Worm (Caenorhabditis elegans): ENCODE results near the gene H06A10.1.

H06A10.1 gene

DNA sequence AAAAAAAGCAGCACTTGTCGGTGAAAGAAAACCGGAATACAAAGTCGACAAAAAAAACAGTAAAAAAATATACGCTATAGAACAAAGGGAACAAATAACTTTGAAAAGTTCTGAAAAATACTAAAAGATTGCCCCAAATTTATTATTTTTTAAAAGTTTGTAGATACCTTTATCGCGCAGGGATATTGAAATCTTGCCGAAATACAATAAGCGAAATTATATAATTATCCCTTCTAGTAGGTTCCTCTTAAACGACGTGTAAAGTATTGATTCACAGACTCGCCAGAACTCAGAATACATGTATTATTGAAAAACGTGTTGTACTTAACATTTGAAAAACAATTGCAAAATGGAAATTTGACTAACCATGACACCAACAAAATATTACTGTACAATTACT lies 7.1 kb downstream of the H06A10.1 start (continued):
- TF ChIP-seq pbrm-1 (GFP tag; IDR thresholded peaks at IDR 0.05) = peak; percentile 66
- peak; percentile 67 for TF ChIP-seq B0035.1 (tag; optimal IDR thresholded peaks at IDR 0.05)
- peak; percentile 60 for TF ChIP-seq lin-54 (GFP tag; optimal IDR thresholded peaks at IDR 0.05)
- peak; percentile 55 for TF ChIP-seq nhr-80 (tag; optimal IDR thresholded peaks at IDR 0.05)
- no peak for TF ChIP-seq snpc-1.3 (tag; optimal IDR thresholded peaks at IDR 0.05; ENCODE audit: insufficient read depth)
- peak; percentile 34 for TF ChIP-seq F10E7.11 (tag; optimal IDR thresholded peaks at IDR 0.05)
- TF ChIP-seq repo-1 (tag; optimal IDR thresholded peaks at IDR 0.05) = peak; percentile 71
- peak; percentile 38 for TF ChIP-seq akir-1 (GFP tag; optimal IDR thresholded peaks at IDR 0.05)
- peak; percentile 60 for TF ChIP-seq hmg-1.2 (GFP tag; IDR thresholded peaks at IDR 0.05)
- TF ChIP-seq madf-10 (tag; optimal IDR thresholded peaks at IDR 0.05) = peak; percentile 72
- TF ChIP-seq lin-40 (tag; optimal IDR thresholded peaks at IDR 0.05) = peak; percentile 98
- peak; percentile 70 for TF ChIP-seq dox-1 (GFP tag; IDR thresholded peaks at IDR 0.05)
- peak; percentile 75; the same call in 1 of the 2 replicates for TF ChIP-seq Y56A3A.18 (GFP tag; IDR thresholded peaks at IDR 0.05)
- TF ChIP-seq lin-35 (GFP tag; optimal IDR thresholded peaks at IDR 0.05) = peak in 2 of 3 experiments; percentile 24 to 89
- TF ChIP-seq B0336.3 (GFP tag; IDR thresholded peaks at IDR 0.05) = peak; percentile 74
- peak; percentile 82 for TF ChIP-seq tlf-1 (GFP tag; optimal IDR thresholded peaks at IDR 0.05)
- TF ChIP-seq somi-1 (GFP tag; optimal IDR thresholded peaks at IDR 0.05) = peak; percentile 71

DNA sequence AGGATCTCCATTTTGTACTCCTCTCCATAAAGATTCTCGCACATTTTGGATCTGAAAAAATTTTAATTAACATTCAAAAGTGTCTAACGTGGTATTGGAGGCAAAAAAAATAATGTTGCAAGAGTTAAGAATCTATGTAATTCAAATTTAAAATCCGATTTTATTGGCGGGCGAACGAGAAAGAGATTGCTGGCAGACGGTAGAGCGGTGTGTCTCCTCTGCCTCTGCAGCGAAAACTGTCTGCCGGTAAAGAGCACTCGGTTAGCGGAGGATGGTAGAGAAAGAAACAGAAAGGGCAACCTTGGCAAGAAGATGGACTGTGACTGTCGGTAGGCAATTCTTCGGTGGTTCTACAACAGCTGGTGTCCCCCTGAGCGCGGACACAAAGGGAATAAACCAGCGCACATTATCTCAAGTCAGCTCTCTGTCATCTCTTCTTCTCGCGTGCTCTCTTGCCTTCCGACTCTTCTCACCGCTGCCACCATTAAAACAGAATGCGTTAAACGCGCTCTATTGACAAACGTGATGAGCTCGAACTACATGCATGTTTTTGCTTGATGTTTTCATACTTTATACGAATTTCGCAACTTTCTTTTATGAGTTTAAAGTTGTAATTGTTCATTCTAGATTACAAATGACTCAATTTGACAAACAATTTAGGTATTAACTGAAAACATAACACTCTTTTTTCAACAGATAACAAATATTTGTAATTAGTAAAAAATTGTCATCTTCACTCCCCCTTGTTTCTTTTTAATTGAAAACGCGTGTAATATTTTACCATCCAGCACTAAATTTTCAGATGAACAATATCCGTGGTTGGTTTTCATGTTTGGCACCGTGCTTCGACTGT lies 11.8 kb downstream of the H06A10.1 start, which contains the start of the genes cdk-4 and F18H3.1:
cdk-4 (minus strand) TSS at position 51 of the 853 bp plus-strand sequence.
F18H3.1 (plus strand) TSS at position 803 of the 853 bp plus-strand sequence.
- no peak for TF ChIP-seq unc-130 (GFP tag; optimal IDR thresholded peaks at IDR 0.05)
- no peak for TF ChIP-seq lin-26 (GFP tag; IDR thresholded peaks at IDR 0.05)
- TF ChIP-seq F57C9.4 (tag; optimal IDR thresholded peaks at IDR 0.05) = no peak
- no peak for TF ChIP-seq unc-62 (GFP tag; optimal IDR thresholded peaks at IDR 0.05)
- peak; percentile 61 for TF ChIP-seq cebp-1 (GFP tag; IDR thresholded peaks at IDR 0.05)
- TF ChIP-seq cebp-1 (tag; optimal IDR thresholded peaks at IDR 0.05) = peak; percentile 91
- TF ChIP-seq F52B5.7 (tag; optimal IDR thresholded peaks at IDR 0.05) = no peak
- no peak for TF ChIP-seq nfya-2 (GFP tag; IDR thresholded peaks at IDR 0.05)
- TF ChIP-seq egrh-3 (GFP tag; IDR thresholded peaks at IDR 0.05) = 0 out of 2 replicates have a peak, but pooled peaks have one; percentile 16
- TF ChIP-seq D2030.7 (GFP tag; IDR thresholded peaks at IDR 0.05) = no peak
- no peak for TF ChIP-seq hsf-1 (GFP tag; IDR thresholded peaks at IDR 0.05)
- TF ChIP-seq efl-1 (GFP tag; optimal IDR thresholded peaks at IDR 0.05) = no peak
- no peak for TF ChIP-seq attf-5 (GFP tag; optimal IDR thresholded peaks at IDR 0.05)
- TF ChIP-seq snpc-1.1 (tag; optimal IDR thresholded peaks at IDR 0.05; ENCODE audit: insufficient read depth) = no peak
- no peak for TF ChIP-seq xnd-1 (tag; optimal IDR thresholded peaks at IDR 0.05)
- no peak for TF ChIP-seq ztf-18 (tag; optimal IDR thresholded peaks at IDR 0.05)
- TF ChIP-seq tbx-9 (tag; optimal IDR thresholded peaks at IDR 0.05; ENCODE audit: borderline replicate concordance) = no peak
- no peak for TF ChIP-seq ccch-3 (GFP tag; optimal IDR thresholded peaks at IDR 0.05)
- TF ChIP-seq ztf-28 (GFP tag; IDR thresholded peaks at IDR 0.05) = no peak
- TF ChIP-seq ama-1 (optimal IDR thresholded peaks at IDR 0.05) = no peak
- TF ChIP-seq ama-1 (GFP tag; optimal IDR thresholded peaks at IDR 0.05) = no peak
- TF ChIP-seq F10E7.11 (tag; optimal IDR thresholded peaks at IDR 0.05) = no peak
- no peak for TF ChIP-seq madf-8 (GFP tag; conservative IDR thresholded peaks at IDR 0.05)
- no peak for TF ChIP-seq somi-1 (GFP tag; optimal IDR thresholded peaks at IDR 0.05)
- no peak for TF ChIP-seq lin-40 (tag; optimal IDR thresholded peaks at IDR 0.05)
- no peak for TF ChIP-seq aptf-3 (GFP tag; IDR thresholded peaks at IDR 0.05)
- TF ChIP-seq hmg-1.2 (GFP tag; IDR thresholded peaks at IDR 0.05) = peak; percentile 53; the same call in 1 of the 2 replicates
- no peak for TF ChIP-seq hrde-1 (tag; optimal IDR thresholded peaks at IDR 0.05; ENCODE audit: borderline replicate concordance)
- TF ChIP-seq dpff-1 (tag; optimal IDR thresholded peaks at IDR 0.05) = no peak
- TF ChIP-seq K11D2.4 (GFP tag; IDR thresholded peaks at IDR 0.05) = no peak
- no peak for TF ChIP-seq ceh-27 (GFP tag; optimal IDR thresholded peaks at IDR 0.05)
- peak; percentile 55 for TF ChIP-seq nhr-80 (tag; optimal IDR thresholded peaks at IDR 0.05)
- TF ChIP-seq tlf-1 (GFP tag; optimal IDR thresholded peaks at IDR 0.05) = no peak
- TF ChIP-seq F39B2.1 (GFP tag; IDR thresholded peaks at IDR 0.05) = no peak
- TF ChIP-seq F22D6.2 (tag; optimal IDR thresholded peaks at IDR 0.05) = no peak
